Fruit fly (Drosophila melanogaster) S2 (cell line): ENCODE data around the gene Lamtor5.

Experiments used
- CG8478 ChIP-seq: fragments of >200 bp; optimal IDR thresholded peaks from 2 replicates; lab custom pipeline; 2018
- CTCF ChIP-seq, 2 experiments: fragments of >200 bp; optimal IDR thresholded peaks; 2 replicates each; lab custom pipeline; 2018

DNA sequence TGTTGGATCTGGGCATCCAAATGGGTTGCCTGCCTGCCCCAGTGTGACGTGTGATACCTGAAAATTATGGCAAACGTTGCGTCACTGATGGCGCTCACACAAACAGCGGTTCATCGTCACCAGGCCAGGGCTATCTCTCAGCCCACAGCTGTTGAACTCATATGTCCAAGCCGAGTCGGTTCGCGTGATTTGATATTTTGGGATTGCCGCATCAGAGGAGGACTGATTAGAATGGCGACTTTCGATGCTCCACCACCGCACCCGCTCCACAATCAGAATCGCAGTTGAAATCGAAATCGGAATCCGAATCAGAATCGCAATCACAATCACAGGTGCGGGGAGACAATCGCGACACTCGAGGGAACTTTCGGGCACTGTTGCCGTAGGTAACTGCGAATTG lies 11.0 kb downstream of the Lamtor5 start:
- no peak for TF ChIP-seq CG8478 (lab: Kevin White, UChicago)
- no peak for TF ChIP-seq CTCF (optimal IDR thresholded peaks at IDR 0.05; lab: Kevin White, UChicago)
